Worm (Caenorhabditis elegans) whole organism, mixed stage, embryonic: ENCODE data around the gene fbxc-53.

ENCODE experiments used
- M03D4.4 ChIP-seq: sonication (generic microtip); optimal IDR thresholded peaks from 2 replicates; lab custom pipeline; 2017; ENCODE audit warnings: mild to moderate bottlenecking, missing genetic modification characterization, missing compliant biosample characterization
- bed-3 ChIP-seq: fragments of 200-800 bp; sonication (Bioruptor generic); optimal IDR thresholded peaks from 3 replicates; lab custom pipeline; 2018; ENCODE audit warnings: mild to moderate bottlenecking, missing genetic modification characterization, moderate library complexity, missing compliant biosample characterization
- blmp-1 ChIP-seq: fragments of 150-350 bp; optimal IDR thresholded peaks from 2 replicates; lab custom pipeline; 2014; ENCODE audit warnings: missing biosample characterization, missing genetic modification characterization
- ceh-39 ChIP-seq: fragments of 150-350 bp; optimal IDR thresholded peaks from 2 replicates; lab custom pipeline; 2014; ENCODE audit warnings: missing biosample characterization, missing genetic modification characterization
- ceh-43 ChIP-seq: fragments of 200-800 bp; sonication (Bioruptor generic); optimal IDR thresholded peaks from 2 replicates; lab custom pipeline; 2018; ENCODE audit warnings: mild to moderate bottlenecking, missing genetic modification characterization, moderate library complexity, missing compliant biosample characterization
- ceh-83 ChIP-seq: fragments of 200-800 bp; sonication (Bioruptor generic); optimal IDR thresholded peaks from 2 replicates; lab custom pipeline; 2018; ENCODE audit warnings: mild to moderate bottlenecking, missing genetic modification characterization, missing compliant biosample characterization
- ces-1 ChIP-seq: fragments of 150-350 bp; optimal IDR thresholded peaks from 2 replicates; lab custom pipeline; 2014; ENCODE audit warnings: missing biosample characterization, missing genetic modification reagents, missing genetic modification characterization
- cnd-1 ChIP-seq: fragments of 200-800 bp; sonication (Bioruptor generic); optimal IDR thresholded peaks from 2 replicates; lab custom pipeline; 2018; ENCODE audit warnings: mild to moderate bottlenecking, missing genetic modification characterization, missing compliant biosample characterization
- drap-1 ChIP-seq: fragments of 200-800 bp; sonication (Bioruptor generic); optimal IDR thresholded peaks from 3 replicates; lab custom pipeline; 2018; ENCODE audit warnings: mild to moderate bottlenecking, missing genetic modification characterization, missing compliant biosample characterization
- elt-1 ChIP-seq: sonication (generic microtip); optimal IDR thresholded peaks from 2 replicates; lab custom pipeline; 2017; ENCODE audit warnings: missing genetic modification characterization, mild to moderate bottlenecking, missing compliant biosample characterization, antibody characterized with exemption, moderate library complexity, borderline replicate concordance; ENCODE audit not compliant: insufficient read depth
- ham-2 ChIP-seq: fragments of 200-800 bp; sonication (Bioruptor generic); optimal IDR thresholded peaks from 2 replicates; lab custom pipeline; 2018; ENCODE audit warnings: mild to moderate bottlenecking, missing genetic modification characterization, missing compliant biosample characterization
- hlh-1 ChIP-seq: fragments of 150-350 bp; optimal IDR thresholded peaks from 2 replicates; lab custom pipeline; 2014; ENCODE audit warnings: missing biosample characterization, missing genetic modification reagents, missing genetic modification characterization
- lin-13 ChIP-seq: fragments of 150-350 bp; optimal IDR thresholded peaks from 2 replicates; lab custom pipeline; 2014; ENCODE audit warnings: missing biosample characterization, missing genetic modification characterization
- lin-32 ChIP-seq: fragments of 200-800 bp; sonication (Bioruptor generic); optimal IDR thresholded peaks from 2 replicates; lab custom pipeline; 2018; ENCODE audit warnings: mild to moderate bottlenecking, missing genetic modification characterization, missing compliant biosample characterization
- lsy-2 ChIP-seq: fragments of 150-350 bp; optimal IDR thresholded peaks from 2 replicates; lab custom pipeline; 2014; ENCODE audit warnings: missing biosample characterization, missing genetic modification characterization
- mab-5 ChIP-seq: fragments of 150-350 bp; optimal IDR thresholded peaks from 2 replicates; lab custom pipeline; 2014; ENCODE audit warnings: missing biosample characterization, missing genetic modification characterization
- mep-1 ChIP-seq: fragments of 150-350 bp; optimal IDR thresholded peaks from 2 replicates; lab custom pipeline; 2017; ENCODE audit warnings: missing biosample characterization, missing genetic modification reagents, missing genetic modification characterization, inconsistent platforms
- mls-2 ChIP-seq: sonication (generic microtip); optimal IDR thresholded peaks from 2 replicates; lab custom pipeline; 2016; ENCODE audit warnings: mild to moderate bottlenecking, missing genetic modification characterization, moderate library complexity, missing compliant biosample characterization
- nhr-12 ChIP-seq: fragments of 150-350 bp; optimal IDR thresholded peaks from 2 replicates; lab custom pipeline; 2014; ENCODE audit warnings: missing biosample characterization, missing genetic modification characterization
- nhr-237 ChIP-seq: fragments of 150-350 bp; optimal IDR thresholded peaks from 2 replicates; lab custom pipeline; 2014; ENCODE audit warnings: missing biosample characterization, missing genetic modification characterization
- nhr-28 ChIP-seq: fragments of 150-350 bp; optimal IDR thresholded peaks from 2 replicates; lab custom pipeline; 2014; ENCODE audit warnings: missing biosample characterization, missing genetic modification characterization
- nhr-76 ChIP-seq: sonication (generic microtip); optimal IDR thresholded peaks from 2 replicates; lab custom pipeline; 2017; ENCODE audit warnings: missing biosample characterization, missing genetic modification characterization
- pha-4 ChIP-seq: fragments of 150-350 bp; optimal IDR thresholded peaks from 2 replicates; lab custom pipeline; 2018; ENCODE audit warnings: missing biosample characterization, missing genetic modification reagents, missing genetic modification characterization
- snpc-4 ChIP-seq: fragments of 150-350 bp; optimal IDR thresholded peaks from 2 replicates; lab custom pipeline; 2014; ENCODE audit warnings: missing biosample characterization, missing genetic modification characterization
- sptf-1 ChIP-seq: sonication (generic microtip); optimal IDR thresholded peaks from 2 replicates; lab custom pipeline; 2017; ENCODE audit warnings: mild to moderate bottlenecking, missing genetic modification characterization, moderate library complexity, missing compliant biosample characterization
- tbx-8 ChIP-seq: fragments of 200-800 bp; sonication (Bioruptor generic); optimal IDR thresholded peaks from 2 replicates; lab custom pipeline; 2018; ENCODE audit warnings: mild to moderate bottlenecking, missing genetic modification characterization, moderate library complexity, missing compliant biosample characterization
- unc-120 ChIP-seq: sonication (generic microtip); optimal IDR thresholded peaks from 2 replicates; lab custom pipeline; 2017; ENCODE audit warnings: missing genetic modification characterization, missing compliant biosample characterization; ENCODE audit not compliant: poor library complexity, severe bottlenecking
- unc-39 ChIP-seq: fragments of 150-350 bp; optimal IDR thresholded peaks from 2 replicates; lab custom pipeline; 2014; ENCODE audit warnings: missing biosample characterization, missing genetic modification characterization
- unc-62 ChIP-seq: fragments of 150-350 bp; optimal IDR thresholded peaks from 2 replicates; lab custom pipeline; 2014; ENCODE audit warnings: missing biosample characterization, missing genetic modification reagents, missing genetic modification characterization
- zip-8 ChIP-seq: fragments of 150-350 bp; optimal IDR thresholded peaks from 2 replicates; lab custom pipeline; 2014; ENCODE audit warnings: missing biosample characterization, missing genetic modification characterization
- ztf-11 ChIP-seq: fragments of 150-350 bp; optimal IDR thresholded peaks from 2 replicates; lab custom pipeline; 2014; ENCODE audit warnings: missing biosample characterization, missing genetic modification characterization

fbxc-53 gene

DNA sequence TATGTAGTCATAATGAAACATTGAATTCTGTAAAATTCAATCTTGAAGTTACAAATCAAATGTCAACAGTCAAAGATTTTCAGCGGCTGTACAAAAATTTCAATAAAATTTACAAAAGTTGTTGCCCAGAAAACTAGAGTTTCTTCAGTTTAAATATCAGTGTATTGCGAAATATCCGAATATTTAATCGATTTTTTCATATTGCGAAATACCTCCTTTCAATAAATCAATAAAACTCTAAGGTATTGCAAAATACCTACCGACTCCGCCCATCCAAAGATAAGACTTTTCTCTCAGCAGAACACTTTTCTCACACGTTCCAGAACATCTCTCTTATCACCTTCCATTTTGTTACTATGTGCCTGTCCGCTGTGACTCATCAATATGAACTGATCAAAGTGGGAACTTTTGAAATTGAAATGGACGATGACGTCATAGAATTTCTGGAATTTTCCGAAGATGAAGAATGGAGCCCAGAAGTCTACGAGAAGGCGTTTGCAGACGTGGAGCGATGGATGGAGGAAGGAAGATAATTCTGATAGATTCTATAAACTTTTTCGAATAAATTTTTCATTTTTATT, 26.5 kb upstream of the fbxc-53 start:
- TF ChIP-seq zip-8 (tag; lab: Kevin White, UChicago) = peak; percentile 77
- no peak for TF ChIP-seq sptf-1 (tag; lab: Kevin White, UChicago)

DNA sequence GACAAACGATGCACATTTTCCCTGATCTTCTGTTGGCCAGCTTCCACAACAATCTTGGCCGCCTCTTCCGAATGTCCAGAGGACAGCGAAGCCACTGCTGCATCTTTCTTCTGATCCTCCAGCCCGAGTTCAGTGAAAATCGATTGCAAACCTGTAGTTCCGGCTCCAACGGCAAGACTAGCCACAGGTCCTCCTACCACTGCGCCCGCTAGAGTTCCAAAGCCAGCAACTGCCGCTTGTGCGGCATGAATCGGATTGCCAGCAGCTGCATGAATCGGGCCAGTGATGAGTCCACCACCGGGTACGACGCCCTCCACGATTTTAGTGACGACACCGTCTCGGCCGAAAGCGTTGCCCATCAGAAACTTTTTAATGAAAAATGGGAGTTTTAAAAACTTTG, 22.8 kb upstream of the fbxc-53 start, which contains the start of gene ifas-1:
TSS of gene ifas-1 (minus strand) at position 387 of the 400 bp plus-strand sequence.
- TF ChIP-seq sptf-1 (tag; lab: Kevin White, UChicago) (no peak), unc-62 (GFP tag; lab: Kevin White, UChicago) (no peak), cnd-1 (tag; lab: Kevin White, UChicago) (no peak), unc-120 (tag; lab: Kevin White, UChicago) (no peak), tbx-8 (no peak), mab-5 (tag; lab: Kevin White, UChicago) (no peak), nhr-12 (tag; lab: Kevin White, UChicago) (no peak), zip-8 (tag; lab: Kevin White, UChicago) (no peak), lin-13 (tag; lab: Kevin White, UChicago) (no peak), ceh-43 (GFP tag; lab: Kevin White, UChicago) (no peak), hlh-1 (tag; lab: Kevin White, UChicago) (no peak), nhr-237 (no peak), drap-1 (GFP tag; lab: Kevin White, UChicago) (no peak), snpc-4 (no peak)

DNA sequence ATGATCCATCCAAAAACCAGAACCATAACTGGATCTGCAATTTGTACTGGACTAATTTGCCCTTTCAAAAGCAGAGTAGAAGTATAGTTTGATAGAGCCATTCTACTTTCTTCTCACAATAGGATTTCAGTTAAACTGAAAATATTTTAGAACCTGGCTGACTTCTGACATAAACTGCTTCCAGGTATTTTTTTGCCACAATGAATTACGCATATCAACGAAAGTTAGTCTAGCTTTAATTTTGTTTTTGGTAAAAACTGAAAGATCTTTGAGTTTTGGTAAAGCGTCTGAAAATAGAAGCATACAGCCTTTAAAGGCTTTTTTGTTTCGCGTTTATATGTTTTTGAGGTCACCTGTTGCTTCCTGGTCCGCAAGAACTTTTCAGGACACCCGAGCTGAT, 20.4 kb upstream of the fbxc-53 start, which contains the start of gene srx-101:
TSS of gene srx-101 (minus strand) at position 101 of the 400 bp plus-strand sequence.
- TF ChIP-seq tbx-8 (no peak), cnd-1 (tag; lab: Kevin White, UChicago) (no peak), unc-62 (GFP tag; lab: Kevin White, UChicago) (no peak), ceh-83 (GFP tag; lab: Kevin White, UChicago) (no peak), elt-1 (no peak), blmp-1 (no peak), lin-32 (GFP tag; lab: Kevin White, UChicago) (no peak), unc-120 (tag; lab: Kevin White, UChicago) (no peak)

DNA sequence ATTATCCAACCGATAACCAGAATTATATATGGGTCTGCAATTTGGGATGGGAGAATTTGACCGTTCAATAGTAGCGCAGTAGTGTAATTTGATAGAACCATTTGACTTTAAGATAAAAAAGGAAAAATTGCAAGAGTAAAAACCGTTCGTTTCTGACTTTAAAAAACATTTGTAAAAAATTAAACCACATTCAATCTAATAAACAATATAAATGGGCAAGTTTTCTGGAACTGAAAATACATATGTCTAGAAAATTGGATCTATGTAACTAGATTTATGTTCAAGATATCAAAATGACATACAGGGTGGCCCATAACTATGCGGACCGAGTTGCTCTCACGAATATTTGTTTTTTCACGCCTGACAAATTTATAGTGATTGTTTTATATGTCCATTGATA, 16.4 kb upstream of the fbxc-53 start, which contains the start of gene srx-102:
TSS of gene srx-102 (minus strand) at position 101 of the 400 bp plus-strand sequence.
- TF ChIP-seq unc-62 (GFP tag; lab: Kevin White, UChicago) (no peak), mab-5 (tag; lab: Kevin White, UChicago) (no peak), tbx-8 (no peak), ceh-83 (GFP tag; lab: Kevin White, UChicago) (no peak), zip-8 (tag; lab: Kevin White, UChicago) (no peak), pha-4 (tag; lab: Kevin White, UChicago) (no peak)

DNA sequence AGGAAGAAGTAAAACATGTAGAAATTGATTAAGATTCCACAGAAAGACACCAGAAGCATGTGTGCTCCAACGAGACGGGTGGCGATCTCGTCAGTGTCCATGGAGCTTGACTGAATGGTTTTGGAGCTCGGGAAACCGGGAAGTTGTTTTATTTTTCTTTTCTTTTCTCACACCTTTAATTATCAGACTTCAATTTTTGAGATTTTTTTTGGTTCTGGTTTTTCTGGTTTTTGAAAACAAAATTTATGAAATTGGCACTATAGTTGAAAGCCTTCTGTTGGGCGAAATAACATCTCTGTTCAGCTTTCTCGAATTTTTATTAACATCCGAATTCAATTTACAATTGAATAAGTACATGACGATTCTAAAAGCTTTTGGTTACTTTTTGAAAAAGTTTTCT, 11.5 kb upstream of the fbxc-53 start, which contains the start of gene srx-104:
TSS of gene srx-104 (minus strand) at position 101 of the 400 bp plus-strand sequence.
- no peak for TF ChIP-seq hlh-1 (tag; lab: Kevin White, UChicago)

DNA sequence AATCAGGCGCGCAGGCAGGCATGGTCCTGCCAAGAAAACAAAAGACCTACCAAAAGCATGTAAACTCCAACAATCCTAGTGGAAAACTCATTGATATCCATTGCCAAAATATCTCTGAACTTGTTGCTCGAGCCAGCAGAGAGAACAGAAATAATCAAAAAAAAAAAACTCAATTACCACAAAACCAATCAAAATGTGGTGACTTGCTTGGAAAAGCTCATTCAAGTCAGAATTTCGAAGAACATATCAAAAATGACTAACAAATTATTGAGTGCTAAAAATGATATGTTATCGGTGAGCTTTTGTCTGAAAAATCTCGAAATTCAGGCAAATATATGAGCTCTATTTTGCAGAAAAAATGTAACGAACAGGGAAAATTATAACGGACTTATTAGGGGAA, 9.8 kb upstream of the fbxc-53 start, which contains the start of gene srx-105:
TSS of gene srx-105 (minus strand) at position 101 of the 400 bp plus-strand sequence.
- TF ChIP-seq ztf-11 = no peak
- TF ChIP-seq elt-1 = no peak
- no peak for TF ChIP-seq snpc-4
- TF ChIP-seq ceh-39 (tag; lab: Kevin White, UChicago) = no peak
- TF ChIP-seq mab-5 (tag; lab: Kevin White, UChicago) = no peak
- no peak for TF ChIP-seq nhr-28 (tag; lab: Kevin White, UChicago)
- TF ChIP-seq unc-39 (tag; lab: Kevin White, UChicago) = no peak
- no peak for TF ChIP-seq unc-62 (GFP tag; lab: Kevin White, UChicago)
- no peak for TF ChIP-seq ceh-83 (GFP tag; lab: Kevin White, UChicago)
- no peak for TF ChIP-seq sptf-1 (tag; lab: Kevin White, UChicago)
- no peak for TF ChIP-seq lin-13 (tag; lab: Kevin White, UChicago)
- no peak for TF ChIP-seq ham-2 (GFP tag; lab: Kevin White, UChicago)
- no peak for TF ChIP-seq nhr-76 (tag; lab: Kevin White, UChicago)
- no peak for TF ChIP-seq nhr-237
- TF ChIP-seq blmp-1 = no peak
- no peak for TF ChIP-seq ceh-43 (GFP tag; lab: Kevin White, UChicago)

DNA sequence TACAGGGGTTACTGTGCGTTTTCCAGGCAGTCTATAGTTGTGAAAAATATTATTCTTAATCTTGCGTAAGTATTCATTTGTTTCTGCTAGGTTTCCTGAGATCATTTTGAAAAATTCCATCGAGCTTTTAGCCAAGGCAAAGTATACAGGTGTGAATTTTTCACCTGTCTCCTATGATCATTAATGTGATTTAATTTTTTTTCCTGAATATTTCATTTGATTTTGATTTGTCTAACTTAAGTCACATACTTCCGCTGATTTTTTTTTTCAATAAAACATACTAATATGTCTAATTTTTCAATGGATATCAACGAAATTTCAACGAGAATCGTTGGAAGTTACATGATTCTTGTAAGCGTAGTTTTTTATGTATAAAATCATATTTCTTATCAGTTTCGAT, 5.8 kb upstream of the fbxc-53 start, which contains the start of gene srx-108:
TSS of gene srx-108 (plus strand) at position 301 of the 400 bp plus-strand sequence.
- TF ChIP-seq bed-3 (GFP tag; lab: Kevin White, UChicago) (no peak), tbx-8 (no peak), mls-2 (tag; lab: Kevin White, UChicago) (no peak), lin-13 (tag; lab: Kevin White, UChicago) (no peak), ceh-39 (tag; lab: Kevin White, UChicago) (no peak), ces-1 (GFP tag; lab: Kevin White, UChicago) (no peak), sptf-1 (tag; lab: Kevin White, UChicago) (no peak), zip-8 (tag; lab: Kevin White, UChicago) (no peak), ham-2 (GFP tag; lab: Kevin White, UChicago) (no peak), lsy-2 (tag; lab: Kevin White, UChicago) (no peak), unc-39 (tag; lab: Kevin White, UChicago) (no peak), M03D4.4 (tag; lab: Kevin White, UChicago) (no peak), nhr-237 (no peak), mab-5 (tag; lab: Kevin White, UChicago) (no peak), ztf-11 (no peak), unc-120 (tag; lab: Kevin White, UChicago) (no peak), mep-1 (no peak), hlh-1 (tag; lab: Kevin White, UChicago) (no peak), nhr-28 (tag; lab: Kevin White, UChicago) (no peak)
